Fruit fly (Drosophila melanogaster) whole organism, pupa: Measurements from ENCODE around the gene mRpL20.

ENCODE experiments used
- CG10348 ChIP-seq: fragments of 200-800 bp; sonication (Bioruptor generic); IDR thresholded peaks from 2 replicates; pipeline ENCODE4 v1.3.6; 2022; ENCODE audit warnings: missing biosample characterization, missing genetic modification characterization
- CG12605 ChIP-seq: fragments of 200-800 bp; sonication (Bioruptor generic); IDR thresholded peaks from 2 replicates; pipeline ENCODE4 v1.3.6; 2022; ENCODE audit warnings: missing biosample characterization, missing genetic modification characterization
- CG13204 ChIP-seq: fragments of 200-800 bp; sonication (Bioruptor generic); optimal IDR thresholded peaks from 2 replicates; lab custom pipeline; 2018; ENCODE audit warnings: missing biosample characterization, mild to moderate bottlenecking, missing genetic modification characterization, moderate library complexity
- CG14655 ChIP-seq: fragments of 200-800 bp; sonication (Bioruptor generic); optimal IDR thresholded peaks from 3 replicates; lab custom pipeline; 2017; ENCODE audit warnings: mild to moderate bottlenecking, missing biosample characterization, missing genetic modification reagents, missing genetic modification characterization
- CG15710 ChIP-seq: fragments of 200-800 bp; sonication (Bioruptor generic); optimal IDR thresholded peaks from 2 replicates; lab custom pipeline; 2018; ENCODE audit warnings: missing biosample characterization, mild to moderate bottlenecking, missing genetic modification characterization, moderate library complexity
- CG17806 ChIP-seq: fragments of 200-800 bp; sonication (Bioruptor generic); optimal IDR thresholded peaks from 2 replicates; lab custom pipeline; 2018; ENCODE audit warnings: missing biosample characterization, mild to moderate bottlenecking, missing genetic modification characterization, moderate library complexity
- CG32121 ChIP-seq: fragments of 200-800 bp; sonication (Bioruptor generic); IDR thresholded peaks from 2 replicates; pipeline ENCODE4 v1.3.6; 2022; ENCODE audit warnings: missing biosample characterization, missing genetic modification characterization
- CG34367 ChIP-seq: fragments of 200-800 bp; sonication (Bioruptor generic); optimal IDR thresholded peaks from 2 replicates; lab custom pipeline; 2018; ENCODE audit warnings: missing biosample characterization, mild to moderate bottlenecking, missing genetic modification characterization
- CG4496 ChIP-seq: fragments of 200-800 bp; sonication (Bioruptor generic); IDR thresholded peaks from 3 replicates; pipeline ENCODE4 v1.3.6; 2022; ENCODE audit warnings: missing biosample characterization, missing genetic modification characterization
- CG8159 ChIP-seq: fragments of 200-800 bp; sonication (Bioruptor generic); optimal IDR thresholded peaks from 3 replicates; lab custom pipeline; 2018; ENCODE audit warnings: missing biosample characterization, mild to moderate bottlenecking, missing genetic modification characterization, moderate library complexity
- CG8301 ChIP-seq: fragments of 200-800 bp; sonication (Bioruptor generic); optimal IDR thresholded peaks from 2 replicates; lab custom pipeline; 2018; ENCODE audit warnings: missing biosample characterization, mild to moderate bottlenecking, missing genetic modification characterization
- CG9948 ChIP-seq: fragments of 200-800 bp; sonication (Bioruptor generic); optimal IDR thresholded peaks from 2 replicates; lab custom pipeline; 2018; ENCODE audit warnings: missing biosample characterization, mild to moderate bottlenecking, missing genetic modification characterization, moderate library complexity
- D1 ChIP-seq: fragments of 200-800 bp; sonication (Bioruptor generic); optimal IDR thresholded peaks from 2 replicates; lab custom pipeline; 2018; ENCODE audit warnings: missing biosample characterization, mild to moderate bottlenecking, missing genetic modification characterization, moderate library complexity
- EcR ChIP-seq: fragments of 200-800 bp; sonication (Bioruptor generic); optimal IDR thresholded peaks from 3 replicates; lab custom pipeline; 2019; ENCODE audit warnings: missing biosample characterization, missing genetic modification characterization, mild to moderate bottlenecking, moderate library complexity, missing genetic modification reagents
- Ets98B ChIP-seq: fragments of 200-800 bp; sonication (Bioruptor generic); IDR thresholded peaks from 2 replicates; pipeline ENCODE4 v1.3.6; 2022; ENCODE audit warnings: missing biosample characterization, missing genetic modification characterization
- Pif1A ChIP-seq: fragments of 200-800 bp; sonication (Bioruptor generic); optimal IDR thresholded peaks from 3 replicates; lab custom pipeline; 2016; ENCODE audit warnings: missing biosample characterization, missing genetic modification characterization
- Pif1B ChIP-seq: fragments of 200-800 bp; sonication (Bioruptor generic); optimal IDR thresholded peaks from 3 replicates; lab custom pipeline; 2016; ENCODE audit warnings: missing biosample characterization, missing genetic modification characterization
- Snoo ChIP-seq: fragments of 200-800 bp; sonication (Bioruptor generic); optimal IDR thresholded peaks from 3 replicates; lab custom pipeline; 2017; ENCODE audit warnings: missing biosample characterization, mild to moderate bottlenecking, missing genetic modification characterization, inconsistent platforms
- fd96Ca ChIP-seq: fragments of 200-800 bp; sonication (Bioruptor generic); IDR thresholded peaks from 3 replicates; pipeline ENCODE4 v1.3.6; 2022; ENCODE audit warnings: missing biosample characterization, missing genetic modification characterization
- gl ChIP-seq: fragments of 200-800 bp; sonication (Bioruptor generic); optimal IDR thresholded peaks from 2 replicates; lab custom pipeline; 2018; ENCODE audit warnings: missing biosample characterization, mild to moderate bottlenecking, missing genetic modification characterization
- rn ChIP-seq: fragments of 200-800 bp; sonication (Bioruptor generic); IDR thresholded peaks from 2 replicates; pipeline ENCODE4 v1.3.6; 2022; ENCODE audit warnings: missing biosample characterization, missing genetic modification characterization

The mRpL20 gene

DNA sequence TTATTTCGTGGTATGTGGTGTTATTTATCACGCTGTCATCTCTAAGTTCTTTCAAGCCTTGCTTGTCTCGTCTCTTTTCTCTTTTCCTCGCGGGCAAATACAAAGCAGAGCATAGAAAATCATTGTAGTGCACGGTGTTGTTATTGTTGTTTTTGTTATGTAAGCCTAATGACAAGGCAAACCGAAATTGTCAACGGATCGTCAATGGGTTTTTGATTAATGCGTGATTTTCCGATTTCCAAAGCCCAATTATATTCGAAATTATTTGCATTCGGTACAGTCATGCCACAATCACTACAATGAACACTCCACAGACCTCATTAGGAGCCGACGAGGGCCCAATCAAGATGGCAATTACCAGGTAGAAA, 15.2 kb upstream of the mRpL20 start:
- TF ChIP-seq D1 (tag; lab: Kevin White, UChicago), result no peak
- no peak for TF ChIP-seq Pif1B (GFP tag; lab: Kevin White, UChicago)
- TF ChIP-seq EcR (GFP tag; lab: Kevin White, UChicago), result no peak
- no peak for TF ChIP-seq fd96Ca (GFP tag; lab: Robert Waterston, UW)
- TF ChIP-seq CG12605 (GFP tag; lab: Robert Waterston, UW), result no peak
- TF ChIP-seq gl (tag; lab: Kevin White, UChicago), result no peak
- TF ChIP-seq CG13204 (GFP tag; lab: Kevin White, UChicago), result no peak
- TF ChIP-seq Ets98B (GFP tag; lab: Robert Waterston, UW), result no peak
- no peak for TF ChIP-seq CG32121 (GFP tag; lab: Robert Waterston, UW)
- no peak for TF ChIP-seq CG34367 (tag; lab: Kevin White, UChicago)
- TF ChIP-seq CG4496, result no peak
- no peak for TF ChIP-seq CG14655 (GFP tag; lab: Kevin White, UChicago)
- no peak for TF ChIP-seq CG8301
- no peak for TF ChIP-seq CG15710 (tag; lab: Kevin White, UChicago)
- TF ChIP-seq Pif1A, result no peak
- no peak for TF ChIP-seq CG8159 (tag; lab: Kevin White, UChicago)
- no peak for TF ChIP-seq CG9948 (tag; lab: Kevin White, UChicago)

- peak; percentile 69 for TF ChIP-seq CG14655 (GFP tag; lab: Kevin White, UChicago)
- TF ChIP-seq D1 (tag; lab: Kevin White, UChicago), result no peak
- no peak for TF ChIP-seq CG13204 (GFP tag; lab: Kevin White, UChicago)
- TF ChIP-seq CG9948 (tag; lab: Kevin White, UChicago), result peak; percentile 11
- TF ChIP-seq CG4496, result 0 out of 3 replicates have a peak, but pooled peaks have one; percentile 41
- TF ChIP-seq CG8301, result peak; percentile 52
- no peak for TF ChIP-seq Pif1A
- no peak for TF ChIP-seq Pif1B (GFP tag; lab: Kevin White, UChicago)
- TF ChIP-seq CG15710 (tag; lab: Kevin White, UChicago), result peak; percentile 13
- TF ChIP-seq CG8159 (tag; lab: Kevin White, UChicago), result peak; percentile 25
- peak; percentile 97 for TF ChIP-seq EcR (GFP tag; lab: Kevin White, UChicago)
Measured at dm6 chr3L:13032085-13032914, 14.6 kb upstream of the mRpL20 start.

DNA sequence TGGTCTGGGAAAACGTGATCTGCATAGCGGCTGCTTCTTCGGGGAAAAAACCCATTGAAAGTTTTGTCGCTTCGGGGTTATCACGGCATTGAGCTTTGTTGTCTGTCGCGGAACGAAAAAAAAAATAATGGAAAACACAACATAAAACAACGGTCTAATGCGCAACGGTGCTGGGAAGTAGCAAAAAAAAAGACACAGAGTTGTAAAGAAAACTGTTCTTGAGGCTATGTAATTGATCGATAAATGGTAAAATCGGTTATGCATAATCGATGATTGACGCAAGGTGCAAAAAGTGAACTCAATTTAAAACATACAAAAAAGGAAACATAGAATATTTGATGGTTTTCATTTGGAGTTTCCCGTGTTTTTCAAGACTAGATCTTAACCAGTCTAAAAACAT, 13.7 kb upstream of the mRpL20 start:
- no peak for TF ChIP-seq CG4496
- no peak for TF ChIP-seq gl (tag; lab: Kevin White, UChicago)
- TF ChIP-seq Pif1B (GFP tag; lab: Kevin White, UChicago), result no peak
- TF ChIP-seq D1 (tag; lab: Kevin White, UChicago), result no peak
- no peak for TF ChIP-seq fd96Ca (GFP tag; lab: Robert Waterston, UW)
- TF ChIP-seq CG17806, result no peak

- TF ChIP-seq Pif1A, result peak; percentile 35
- no peak for TF ChIP-seq CG32121 (GFP tag; lab: Robert Waterston, UW)
- TF ChIP-seq gl (tag; lab: Kevin White, UChicago), result no peak
- TF ChIP-seq CG34367 (tag; lab: Kevin White, UChicago), result no peak
- TF ChIP-seq CG12605 (GFP tag; lab: Robert Waterston, UW), result no peak
- TF ChIP-seq CG10348 (GFP tag; lab: Robert Waterston, UW), result no peak
- no peak for TF ChIP-seq CG8301
- peak; percentile 28 for TF ChIP-seq CG8159 (tag; lab: Kevin White, UChicago)
- no peak for TF ChIP-seq fd96Ca (GFP tag; lab: Robert Waterston, UW)
- TF ChIP-seq Pif1B (GFP tag; lab: Kevin White, UChicago), result peak; percentile 11
- TF ChIP-seq CG13204 (GFP tag; lab: Kevin White, UChicago), result no peak
- TF ChIP-seq Snoo, result no peak
- TF ChIP-seq Ets98B (GFP tag; lab: Robert Waterston, UW), result no peak
- no peak for TF ChIP-seq CG4496
- no peak for TF ChIP-seq EcR (GFP tag; lab: Kevin White, UChicago)
- no peak for TF ChIP-seq rn (GFP tag; lab: Robert Waterston, UW)
- TF ChIP-seq CG15710 (tag; lab: Kevin White, UChicago), result peak; percentile 7
Measured at dm6 chr3L:13030055-13030634, 12.5 kb upstream of the mRpL20 start.

DNA sequence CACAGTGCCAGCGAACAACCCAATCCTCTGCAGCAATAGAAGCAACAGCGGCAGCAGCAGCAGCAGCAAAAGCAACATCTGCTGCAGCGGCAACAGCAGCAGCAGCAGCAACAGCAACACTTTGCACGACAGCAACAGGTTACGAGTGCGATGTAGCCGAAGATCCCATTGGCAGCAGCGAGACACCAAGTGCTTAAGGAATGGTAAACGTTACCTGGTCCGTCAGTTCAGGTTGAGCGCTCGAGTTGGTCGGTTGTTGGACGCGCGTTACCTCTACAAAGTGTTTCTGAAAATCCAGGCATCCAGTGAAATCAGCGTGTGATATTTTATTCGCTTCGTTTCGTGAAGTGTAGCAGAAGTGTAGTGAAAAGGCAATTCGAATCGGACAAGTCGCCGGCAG, 11.1 kb upstream of the mRpL20 start, which contains the start of gene CG17672:
TSS of gene CG17672 (plus strand) at position 223 of the 400 bp plus-strand sequence.
- TF ChIP-seq CG4496 (peak; percentile 58; the same call in 2 of the 3 replicates), CG32121 (GFP tag; lab: Robert Waterston, UW) (0 out of 2 replicates have a peak, but pooled peaks have one; percentile 26), Pif1B (GFP tag; lab: Kevin White, UChicago) (no peak), CG8159 (tag; lab: Kevin White, UChicago) (peak; percentile 11), Ets98B (GFP tag; lab: Robert Waterston, UW) (peak; percentile 44; the same call in 1 of the 2 replicates), Snoo (peak; percentile 18), Pif1A (no peak), CG12605 (GFP tag; lab: Robert Waterston, UW) (peak; percentile 54; the same call in 1 of the 2 replicates)

DNA sequence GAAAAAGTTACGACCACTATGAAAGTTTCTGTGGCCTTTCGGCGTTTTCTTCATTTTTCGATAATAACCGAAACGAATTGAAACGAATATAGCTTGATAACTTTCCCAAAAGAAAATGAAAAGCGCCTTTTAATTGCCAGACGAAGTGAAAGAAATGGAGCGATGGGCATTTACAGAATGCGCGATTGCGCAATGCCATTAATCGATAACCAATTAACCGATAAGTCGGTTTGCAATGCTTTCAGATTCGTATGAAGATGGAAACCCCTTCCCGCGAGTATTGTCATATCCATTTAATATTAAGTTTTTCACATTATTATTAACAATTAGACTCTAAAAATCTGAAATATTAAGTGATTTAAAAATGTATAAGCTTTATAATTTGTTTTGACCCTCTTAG, 9.7 kb upstream of the mRpL20 start:
- TF ChIP-seq Pif1A (no peak), CG15710 (tag; lab: Kevin White, UChicago) (no peak), rn (GFP tag; lab: Robert Waterston, UW) (no peak), CG4496 (no peak), CG8159 (tag; lab: Kevin White, UChicago) (no peak), CG12605 (GFP tag; lab: Robert Waterston, UW) (no peak), Snoo (no peak), gl (tag; lab: Kevin White, UChicago) (no peak), CG14655 (GFP tag; lab: Kevin White, UChicago) (no peak), CG8301 (no peak), D1 (tag; lab: Kevin White, UChicago) (no peak), Pif1B (GFP tag; lab: Kevin White, UChicago) (no peak), CG9948 (tag; lab: Kevin White, UChicago) (no peak), fd96Ca (GFP tag; lab: Robert Waterston, UW) (no peak), Ets98B (GFP tag; lab: Robert Waterston, UW) (no peak), CG32121 (GFP tag; lab: Robert Waterston, UW) (no peak), EcR (GFP tag; lab: Kevin White, UChicago) (no peak), CG13204 (GFP tag; lab: Kevin White, UChicago) (no peak), CG34367 (tag; lab: Kevin White, UChicago) (no peak), CG17806 (no peak)
- TF ChIP-seq, all 21 proteins: peak for 0
